Fruit fly (Drosophila melanogaster) whole organism, prepupa: Measurements from ENCODE around the gene CG14356.

Experiments
- CG11294 ChIP-seq: fragments of 200-800 bp; sonication (Bioruptor generic); IDR thresholded peaks from 2 replicates; pipeline ENCODE4 v1.3.6; 2022; ENCODE audit warnings: missing biosample characterization, missing genetic modification characterization
- CG11902 ChIP-seq: fragments of 200-800 bp; sonication (Bioruptor generic); optimal IDR thresholded peaks from 3 replicates; lab custom pipeline; 2016; ENCODE audit warnings: missing biosample characterization, missing genetic modification characterization
- CG16779 ChIP-seq: fragments of 200-800 bp; sonication (Bioruptor generic); optimal IDR thresholded peaks from 3 replicates; lab custom pipeline; 2017; ENCODE audit warnings: missing biosample characterization, mild to moderate bottlenecking, missing genetic modification characterization
- CG6276 ChIP-seq: fragments of 200-800 bp; sonication (Bioruptor generic); optimal IDR thresholded peaks from 2 replicates; lab custom pipeline; 2017; ENCODE audit warnings: missing biosample characterization, mild to moderate bottlenecking, missing genetic modification characterization
- CG6792 ChIP-seq: fragments of 200-800 bp; sonication (Bioruptor generic); optimal IDR thresholded peaks from 3 replicates; lab custom pipeline; 2016; ENCODE audit warnings: missing biosample characterization, missing genetic modification characterization
- Ets96B ChIP-seq: fragments of 200-800 bp; optimal IDR thresholded peaks from 2 replicates; lab custom pipeline; 2019; ENCODE audit warnings: missing biosample characterization, mild to moderate bottlenecking, missing genetic modification characterization, moderate library complexity
- Lpt ChIP-seq: fragments of 200-800 bp; sonication (Bioruptor generic); optimal IDR thresholded peaks from 3 replicates; lab custom pipeline; 2016; ENCODE audit warnings: missing biosample characterization, missing genetic modification characterization
- Met ChIP-seq: fragments of 200-800 bp; sonication (Bioruptor generic); optimal IDR thresholded peaks from 3 replicates; lab custom pipeline; 2016; ENCODE audit warnings: missing biosample characterization, missing genetic modification characterization
- OdsH ChIP-seq: fragments of 200-800 bp; sonication (Bioruptor generic); optimal IDR thresholded peaks from 3 replicates; lab custom pipeline; 2016; ENCODE audit warnings: missing biosample characterization, missing genetic modification characterization
- Sox102F ChIP-seq: fragments of 200-800 bp; sonication (Bioruptor generic); optimal IDR thresholded peaks from 2 replicates; lab custom pipeline; 2016; ENCODE audit warnings: missing biosample characterization, mild to moderate bottlenecking, missing genetic modification characterization
- cyc ChIP-seq: fragments of 200-800 bp; sonication (Bioruptor generic); optimal IDR thresholded peaks from 3 replicates; lab custom pipeline; 2016; ENCODE audit warnings: missing biosample characterization, missing genetic modification characterization
- fd59A ChIP-seq: fragments of 200-800 bp; sonication (Bioruptor generic); optimal IDR thresholded peaks from 2 replicates; lab custom pipeline; 2017; ENCODE audit warnings: missing biosample characterization, mild to moderate bottlenecking, missing genetic modification characterization, missing genetic modification reagents
- salr ChIP-seq, 2 experiments: fragments of 200-800 bp; sonication (Bioruptor generic); optimal IDR thresholded peaks; 3 replicates each; lab custom pipeline; 2016 to 2018; ENCODE audit warnings: missing biosample characterization in 2 of 2, missing genetic modification characterization in 2 of 2, mild to moderate bottlenecking in 1 of 2

- TF ChIP-seq Lpt (GFP tag; lab: Kevin White, UChicago) (no peak), OdsH (GFP tag; lab: Kevin White, UChicago) (no peak), CG11294 (GFP tag; lab: Robert Waterston, UW) (no peak), fd59A (GFP tag; lab: Kevin White, UChicago) (no peak), Sox102F (GFP tag; lab: Kevin White, UChicago) (no peak), CG16779 (no peak), salr (GFP tag; optimal IDR thresholded peaks at IDR 0.05; lab: Kevin White, UChicago) (no peak), CG11902 (GFP tag; lab: Kevin White, UChicago) (no peak), Ets96B (no peak), cyc (GFP tag; lab: Kevin White, UChicago) (no peak), CG6792 (GFP tag; lab: Kevin White, UChicago) (no peak), Met (GFP tag; lab: Kevin White, UChicago) (no peak), CG6276 (GFP tag; lab: Kevin White, UChicago) (no peak)
These were observed 25.5 kb upstream of the CG14356 start, which contains the start of gene CG31533 for dm6 chr3R:14157331-14157730.
